Worm (Caenorhabditis elegans) whole organism, late embryonic: Measurements from ENCODE around the gene jtr-1.

Source experiments
- C38D4.7 ChIP-seq: fragments of 200-800 bp; sonication (Bioruptor generic); optimal IDR thresholded peaks from 2 replicates; lab custom pipeline; 2018; ENCODE audit warnings: mild to moderate bottlenecking, missing genetic modification characterization, moderate library complexity, missing compliant biosample characterization
- K09A11.1 ChIP-seq: sonication (generic microtip); optimal IDR thresholded peaks from 2 replicates; lab custom pipeline; 2017; ENCODE audit warnings: antibody characterized with exemption, mild to moderate bottlenecking, missing genetic modification characterization, missing compliant biosample characterization; ENCODE audit not compliant: insufficient read depth
- T23F11.4 ChIP-seq: fragments of 200-800 bp; sonication (Bioruptor generic); optimal IDR thresholded peaks from 2 replicates; lab custom pipeline; 2018; ENCODE audit warnings: mild to moderate bottlenecking, missing genetic modification characterization, missing compliant biosample characterization
- Y22D7AL.16 ChIP-seq: sonication (generic microtip); optimal IDR thresholded peaks from 2 replicates; lab custom pipeline; 2016; ENCODE audit warnings: missing genetic modification characterization, missing compliant biosample characterization
- ceh-19 ChIP-seq: fragments of 200-800 bp; sonication (Bioruptor generic); optimal IDR thresholded peaks from 2 replicates; lab custom pipeline; 2018; ENCODE audit warnings: mild to moderate bottlenecking, missing genetic modification characterization, missing compliant biosample characterization
- ceh-2 ChIP-seq: sonication (generic microtip); optimal IDR thresholded peaks from 2 replicates; lab custom pipeline; 2016; ENCODE audit warnings: missing genotype, missing genetic modification characterization, missing compliant biosample characterization
- ceh-22 ChIP-seq: sonication (generic microtip); optimal IDR thresholded peaks from 2 replicates; lab custom pipeline; 2017; ENCODE audit warnings: missing biosample characterization, missing genetic modification characterization
- ceh-24 ChIP-seq: sonication (generic microtip); optimal IDR thresholded peaks from 2 replicates; lab custom pipeline; 2016; ENCODE audit warnings: mild to moderate bottlenecking, missing genetic modification characterization, missing compliant biosample characterization
- ceh-30 ChIP-seq: fragments of 150-350 bp; optimal IDR thresholded peaks from 2 replicates; lab custom pipeline; 2014; ENCODE audit warnings: missing biosample characterization, missing genetic modification characterization
- ceh-34 ChIP-seq: sonication (generic microtip); optimal IDR thresholded peaks from 2 replicates; lab custom pipeline; 2016; ENCODE audit warnings: mild to moderate bottlenecking, missing genetic modification characterization, missing compliant biosample characterization
- ceh-45 ChIP-seq: fragments of 200-800 bp; sonication (Bioruptor generic); IDR thresholded peaks from 2 replicates; pipeline ENCODE4 v1.3.6; 2022; ENCODE audit warnings: missing genetic modification reagents, missing genetic modification characterization, missing compliant biosample characterization
- ceh-6 ChIP-seq: fragments of 200-800 bp; sonication (Bioruptor generic); optimal IDR thresholded peaks from 2 replicates; lab custom pipeline; 2018; ENCODE audit warnings: mild to moderate bottlenecking, missing genetic modification characterization, missing compliant biosample characterization
- che-1 ChIP-seq: sonication (generic microtip); optimal IDR thresholded peaks from 2 replicates; lab custom pipeline; 2016; ENCODE audit warnings: mild to moderate bottlenecking, missing genetic modification characterization, missing compliant biosample characterization
- elt-4 ChIP-seq: sonication (generic microtip); optimal IDR thresholded peaks from 2 replicates; lab custom pipeline; 2016; ENCODE audit warnings: missing genetic modification characterization, missing compliant biosample characterization
- eyg-1 ChIP-seq: sonication (generic microtip); optimal IDR thresholded peaks from 2 replicates; lab custom pipeline; 2016; ENCODE audit warnings: missing genotype, missing genetic modification characterization, missing compliant biosample characterization
- fax-1 ChIP-seq: sonication (generic microtip); optimal IDR thresholded peaks from 2 replicates; lab custom pipeline; 2016; ENCODE audit warnings: missing genotype, missing genetic modification characterization, missing compliant biosample characterization
- fkh-10 ChIP-seq: fragments of 150-350 bp; optimal IDR thresholded peaks from 2 replicates; lab custom pipeline; 2014; ENCODE audit warnings: missing biosample characterization, missing genetic modification reagents, missing genetic modification characterization
- fkh-6 ChIP-seq: sonication (generic microtip); optimal IDR thresholded peaks from 2 replicates; lab custom pipeline; 2016; ENCODE audit warnings: missing genetic modification characterization, missing compliant biosample characterization
- gmeb-2 ChIP-seq: sonication (generic microtip); optimal IDR thresholded peaks from 2 replicates; lab custom pipeline; 2016; ENCODE audit warnings: missing genetic modification characterization, inconsistent platforms, missing compliant biosample characterization
- hlh-13 ChIP-seq: fragments of 200-800 bp; sonication (Bioruptor generic); optimal IDR thresholded peaks from 2 replicates; lab custom pipeline; 2018; ENCODE audit warnings: mild to moderate bottlenecking, missing genetic modification characterization, missing compliant biosample characterization
- hlh-15 ChIP-seq: sonication (generic microtip); optimal IDR thresholded peaks from 2 replicates; lab custom pipeline; 2016; ENCODE audit warnings: missing genetic modification characterization, missing compliant biosample characterization
- hlh-8 ChIP-seq: sonication (generic microtip); optimal IDR thresholded peaks from 2 replicates; lab custom pipeline; 2016; ENCODE audit warnings: missing genotype, missing genetic modification characterization, missing compliant biosample characterization
- madf-2 ChIP-seq: sonication (generic microtip); optimal IDR thresholded peaks from 2 replicates; lab custom pipeline; 2017; ENCODE audit warnings: missing genetic modification characterization, missing compliant biosample characterization
- mec-3 ChIP-seq: sonication (generic microtip); optimal IDR thresholded peaks from 2 replicates; lab custom pipeline; 2016; ENCODE audit warnings: borderline replicate concordance, missing genetic modification characterization, missing compliant biosample characterization
- nhr-11 ChIP-seq: fragments of 150-350 bp; optimal IDR thresholded peaks from 2 replicates; lab custom pipeline; 2014; ENCODE audit warnings: missing biosample characterization, missing genetic modification characterization
- nhr-232 ChIP-seq: sonication (generic microtip); optimal IDR thresholded peaks from 2 replicates; lab custom pipeline; 2016; ENCODE audit warnings: missing genetic modification characterization, missing compliant biosample characterization
- npax-4 ChIP-seq: sonication (generic microtip); optimal IDR thresholded peaks from 2 replicates; lab custom pipeline; 2016; ENCODE audit warnings: missing genetic modification characterization, missing compliant biosample characterization
- odd-2 ChIP-seq: sonication (generic microtip); optimal IDR thresholded peaks from 2 replicates; lab custom pipeline; 2017; ENCODE audit warnings: antibody characterized with exemption, mild to moderate bottlenecking, missing genetic modification characterization, missing compliant biosample characterization
- pag-3 ChIP-seq: sonication (generic microtip); optimal IDR thresholded peaks from 2 replicates; lab custom pipeline; 2016; ENCODE audit warnings: missing compliant biosample characterization, missing genetic modification characterization, borderline replicate concordance
- pax-1 ChIP-seq: fragments of 150-350 bp; optimal IDR thresholded peaks from 2 replicates; lab custom pipeline; 2014; ENCODE audit warnings: missing biosample characterization, missing genetic modification characterization
- pha-4 ChIP-seq: fragments of 150-350 bp; optimal IDR thresholded peaks from 2 replicates; lab custom pipeline; 2018; ENCODE audit warnings: missing biosample characterization, missing genetic modification reagents, missing genetic modification characterization
- pros-1 ChIP-seq: fragments of 150-350 bp; optimal IDR thresholded peaks from 2 replicates; lab custom pipeline; 2014; ENCODE audit warnings: missing biosample characterization, missing genetic modification reagents, missing genetic modification characterization
- rnt-1 ChIP-seq: sonication (generic microtip); optimal IDR thresholded peaks from 2 replicates; lab custom pipeline; 2016; ENCODE audit warnings: missing genetic modification characterization, missing compliant biosample characterization
- sdc-2 ChIP-seq: sonication (generic microtip); optimal IDR thresholded peaks from 2 replicates; lab custom pipeline; 2016; ENCODE audit warnings: missing genotype, missing genetic modification characterization, missing compliant biosample characterization
- sox-2 ChIP-seq: fragments of 200-800 bp; sonication (Bioruptor generic); IDR thresholded peaks from 2 replicates; pipeline ENCODE4 v1.3.6; 2022; ENCODE audit warnings: missing genetic modification reagents, missing genetic modification characterization, missing compliant biosample characterization
- sox-4 ChIP-seq: sonication (generic microtip); optimal IDR thresholded peaks from 2 replicates; lab custom pipeline; 2017; ENCODE audit warnings: mild to moderate bottlenecking, missing genetic modification characterization, inconsistent platforms, missing compliant biosample characterization
- syd-9 ChIP-seq: sonication (generic microtip); optimal IDR thresholded peaks from 2 replicates; lab custom pipeline; 2016; ENCODE audit warnings: mild to moderate bottlenecking, missing genetic modification characterization, moderate library complexity, missing compliant biosample characterization
- tbx-7 ChIP-seq: sonication (generic microtip); optimal IDR thresholded peaks from 2 replicates; lab custom pipeline; 2016; ENCODE audit warnings: missing genotype, missing genetic modification characterization, missing compliant biosample characterization
- unc-3 ChIP-seq, 2 experiments: fragments of 200-800 bp in 1 of 2; sonication (Bioruptor generic) in 1 of 2; sonication (generic microtip) in 1 of 2; conservative IDR thresholded peaks in 1 of 2; optimal IDR thresholded peaks in 1 of 2; 2 replicates each; pipeline versions ENCODE4 v1.3.6 to Lab custom; 2016 to 2022; ENCODE audit warnings: missing compliant biosample characterization in 2 of 2, missing genetic modification characterization in 2 of 2, missing genetic modification reagents in 1 of 2
- unc-42 ChIP-seq: sonication (generic microtip); optimal IDR thresholded peaks from 2 replicates; lab custom pipeline; 2016; ENCODE audit warnings: missing genotype, missing genetic modification characterization, missing compliant biosample characterization
- unc-55 ChIP-seq: sonication (generic microtip); optimal IDR thresholded peaks from 2 replicates; lab custom pipeline; 2017; ENCODE audit warnings: missing biosample characterization, missing genetic modification reagents, missing genetic modification characterization
- zip-5 ChIP-seq: sonication (generic microtip); optimal IDR thresholded peaks from 2 replicates; lab custom pipeline; 2016; ENCODE audit warnings: missing genetic modification characterization, missing compliant biosample characterization
- ztf-16 ChIP-seq: sonication (generic microtip); optimal IDR thresholded peaks from 2 replicates; lab custom pipeline; 2017; ENCODE audit warnings: missing genetic modification characterization, missing compliant biosample characterization

Gene jtr-1

ce11 chrIV:1380350-1380749, 40.4 kb upstream of the jtr-1 start:
- TF ChIP-seq sox-2 (GFP tag; lab: Robert Waterston, UW) = peak; percentile 6; the same call in 1 of the 2 replicates
- TF ChIP-seq fkh-6 (tag; lab: Kevin White, UChicago) = no peak

ce11 chrIV:1381596-1382274, 39.0 kb upstream of the jtr-1 start:
- TF ChIP-seq ceh-45 (GFP tag; lab: Robert Waterston, UW) = no peak
- TF ChIP-seq unc-55 = no peak
- no peak for TF ChIP-seq npax-4 (tag; lab: Kevin White, UChicago)
- no peak for TF ChIP-seq Y22D7AL.16 (tag; lab: Kevin White, UChicago)
- TF ChIP-seq ztf-16 (tag; lab: Kevin White, UChicago) = no peak
- TF ChIP-seq che-1 = no peak
- TF ChIP-seq ceh-24 (tag; lab: Kevin White, UChicago) = no peak
- TF ChIP-seq ceh-2 = no peak
- no peak for TF ChIP-seq fkh-10 (GFP tag; lab: Kevin White, UChicago)
- TF ChIP-seq zip-5 (tag; lab: Kevin White, UChicago) = no peak
- no peak for TF ChIP-seq rnt-1 (tag; lab: Kevin White, UChicago)
- TF ChIP-seq, all 69 proteins: peak for 0

ce11 chrIV:1385500-1385899, 35.2 kb upstream of the jtr-1 start:
- TF ChIP-seq pax-1 (tag; lab: Kevin White, UChicago) (no peak), unc-3 (GFP tag; conservative IDR thresholded peaks at IDR 0.05; lab: Robert Waterston, UW) (no peak), unc-3 (tag; optimal IDR thresholded peaks at IDR 0.05; lab: Kevin White, UChicago) (no peak), madf-2 (no peak), eyg-1 (tag; lab: Kevin White, UChicago) (no peak), hlh-8 (tag; lab: Kevin White, UChicago) (no peak), pag-3 (tag; lab: Kevin White, UChicago) (no peak), T23F11.4 (GFP tag; lab: Kevin White, UChicago) (no peak), npax-4 (tag; lab: Kevin White, UChicago) (no peak), gmeb-2 (no peak)
- TF ChIP-seq, all 69 proteins: peak for 0

ce11 chrIV:1385915-1386314, 34.8 kb upstream of the jtr-1 start, which contains the start of gene nhr-41:
Gene nhr-41 (plus strand): TSS chrIV:1386215.
- TF ChIP-seq ceh-22 (tag; lab: Kevin White, UChicago) (no peak), ceh-6 (no peak), fax-1 (tag; lab: Kevin White, UChicago) (no peak), unc-42 (no peak), eyg-1 (tag; lab: Kevin White, UChicago) (no peak), ceh-30 (tag; lab: Kevin White, UChicago) (no peak), che-1 (no peak)

- TF ChIP-seq T23F11.4 (GFP tag; lab: Kevin White, UChicago) (peak; percentile 59), nhr-232 (tag; lab: Kevin White, UChicago) (peak; percentile 73), K09A11.1 (tag; lab: Kevin White, UChicago) (peak; percentile 9), ceh-19 (GFP tag; lab: Kevin White, UChicago) (peak; percentile 60), sox-2 (GFP tag; lab: Robert Waterston, UW) (peak; percentile 43; the same call in 1 of the 2 replicates), ceh-24 (tag; lab: Kevin White, UChicago) (no peak), C38D4.7 (GFP tag; lab: Kevin White, UChicago) (peak; percentile 58), nhr-11 (tag; lab: Kevin White, UChicago) (no peak), odd-2 (tag; lab: Kevin White, UChicago) (no peak), syd-9 (tag; lab: Kevin White, UChicago) (peak; percentile 28), tbx-7 (tag; lab: Kevin White, UChicago) (peak; percentile 32), pag-3 (tag; lab: Kevin White, UChicago) (no peak), sox-4 (tag; lab: Kevin White, UChicago) (peak; percentile 61), ceh-22 (tag; lab: Kevin White, UChicago) (no peak), rnt-1 (tag; lab: Kevin White, UChicago) (peak; percentile 50), hlh-13 (GFP tag; lab: Kevin White, UChicago) (peak; percentile 50), sdc-2 (peak; percentile 59), pha-4 (tag; lab: Kevin White, UChicago) (no peak), zip-5 (tag; lab: Kevin White, UChicago) (peak; percentile 10), elt-4 (tag; lab: Kevin White, UChicago) (no peak), mec-3 (tag; lab: Kevin White, UChicago) (no peak), pros-1 (tag; lab: Kevin White, UChicago) (no peak), hlh-15 (tag; lab: Kevin White, UChicago) (peak; percentile 52), fkh-6 (tag; lab: Kevin White, UChicago) (peak; percentile 81), ceh-34 (tag; lab: Kevin White, UChicago) (peak; percentile 54)
Measured at ce11 chrIV:1388079-1388478, 32.6 kb upstream of the jtr-1 start.
